Fruit fly (Drosophila melanogaster) whole organism, embryonic: Measurements from ENCODE around the gene CG33932.

Source experiments
- C15 ChIP-seq: fragments of 200-800 bp; sonication (Bioruptor generic); IDR thresholded peaks from 3 replicates; pipeline ENCODE4 v1.3.6; 2022; ENCODE audit warnings: missing biosample characterization, missing genetic modification characterization
- CG10366 ChIP-seq: fragments of 200-800 bp; sonication (Bioruptor generic); IDR thresholded peaks from 2 replicates; pipeline ENCODE4 v1.3.6; 2022; ENCODE audit warnings: missing biosample characterization, missing genetic modification characterization
- CG12659 ChIP-seq: fragments of 200-800 bp; sonication (Bioruptor generic); optimal IDR thresholded peaks from 3 replicates; lab custom pipeline; 2017; ENCODE audit warnings: mild to moderate bottlenecking, missing biosample characterization, missing genetic modification reagents, missing genetic modification characterization
- CG13775 ChIP-seq: fragments of 200-800 bp; sonication (Bioruptor generic); optimal IDR thresholded peaks from 3 replicates; lab custom pipeline; 2017; ENCODE audit warnings: missing biosample characterization, mild to moderate bottlenecking, missing genetic modification characterization
- CG14860 ChIP-seq: fragments of 200-800 bp; sonication (Bioruptor generic); IDR thresholded peaks from 3 replicates; pipeline ENCODE4 v1.3.6; 2022; ENCODE audit warnings: missing biosample characterization, missing genetic modification characterization; ENCODE audit not compliant: partially characterized antibody
- CG15601 ChIP-seq: fragments of 200-800 bp; sonication (Bioruptor generic); optimal IDR thresholded peaks from 3 replicates; lab custom pipeline; 2019; ENCODE audit warnings: missing biosample characterization, mild to moderate bottlenecking, missing genetic modification characterization, moderate library complexity
- CG15696 ChIP-seq: fragments of 200-800 bp; sonication (Bioruptor generic); optimal IDR thresholded peaks from 2 replicates; lab custom pipeline; 2019; ENCODE audit warnings: missing biosample characterization, mild to moderate bottlenecking, missing genetic modification characterization, moderate library complexity
- CG1603 ChIP-seq: fragments of 200-800 bp; sonication (Bioruptor generic); optimal IDR thresholded peaks from 2 replicates; lab custom pipeline; 2019; ENCODE audit warnings: missing biosample characterization, mild to moderate bottlenecking, missing genetic modification characterization, moderate library complexity
- CG18764 ChIP-seq: fragments of 200-800 bp; sonication (Bioruptor generic); optimal IDR thresholded peaks from 3 replicates; lab custom pipeline; 2016; ENCODE audit warnings: missing biosample characterization, missing genetic modification characterization
- CG30020 ChIP-seq: fragments of 200-800 bp; optimal IDR thresholded peaks from 2 replicates; lab custom pipeline; 2019; ENCODE audit warnings: missing biosample characterization, mild to moderate bottlenecking, missing genetic modification characterization, moderate library complexity
- CG30403 ChIP-seq: fragments of 200-800 bp; sonication (Bioruptor generic); optimal IDR thresholded peaks from 3 replicates; lab custom pipeline; 2016; ENCODE audit warnings: missing biosample characterization, missing genetic modification characterization
- CG31224 ChIP-seq: fragments of 200-800 bp; sonication (Bioruptor generic); IDR thresholded peaks from 2 replicates; pipeline ENCODE4 v1.3.6; 2022; ENCODE audit warnings: missing biosample characterization, missing genetic modification characterization
- CG4617 ChIP-seq: fragments of 200-800 bp; sonication (Bioruptor generic); optimal IDR thresholded peaks from 3 replicates; lab custom pipeline; 2016; ENCODE audit warnings: missing biosample characterization, missing genetic modification characterization, borderline replicate concordance
- CG4820 ChIP-seq: fragments of 200-800 bp; sonication (Bioruptor generic); optimal IDR thresholded peaks from 3 replicates; lab custom pipeline; 2016; ENCODE audit warnings: missing biosample characterization, missing genetic modification characterization
- CG6791 ChIP-seq: fragments of 200-800 bp; sonication (Bioruptor generic); IDR thresholded peaks from 3 replicates; pipeline ENCODE4 v1.3.6; 2022; ENCODE audit warnings: missing biosample characterization, missing genetic modification characterization; ENCODE audit not compliant: partially characterized antibody
- CG6854 ChIP-seq: fragments of 200-800 bp; sonication (Bioruptor generic); optimal IDR thresholded peaks from 3 replicates; lab custom pipeline; 2017; ENCODE audit warnings: missing biosample characterization, mild to moderate bottlenecking, missing genetic modification characterization
- CoRest ChIP-seq: fragments of 200-800 bp; sonication (Bioruptor generic); optimal IDR thresholded peaks from 3 replicates; lab custom pipeline; 2018; ENCODE audit warnings: missing biosample characterization, mild to moderate bottlenecking, missing genetic modification characterization, moderate library complexity
- Doc3 ChIP-seq: fragments of 200-800 bp; sonication (Bioruptor generic); IDR thresholded peaks from 3 replicates; pipeline ENCODE4 v1.3.6; 2022; ENCODE audit warnings: missing biosample characterization, missing genetic modification characterization; ENCODE audit not compliant: partially characterized antibody
- Elba2 ChIP-seq: fragments of 200-800 bp; sonication (Bioruptor generic); optimal IDR thresholded peaks from 3 replicates; lab custom pipeline; 2016; ENCODE audit warnings: missing biosample characterization, missing genetic modification characterization
- HLH4C ChIP-seq: fragments of 200-800 bp; sonication (Bioruptor generic); IDR thresholded peaks from 3 replicates; pipeline ENCODE4 v1.3.6; 2022; ENCODE audit warnings: missing biosample characterization, missing genetic modification characterization; ENCODE audit not compliant: partially characterized antibody
- HLH54F ChIP-seq: fragments of 200-800 bp; sonication (Bioruptor generic); optimal IDR thresholded peaks from 3 replicates; lab custom pipeline; 2016; ENCODE audit warnings: missing biosample characterization, missing genetic modification characterization
- MESR4 ChIP-seq: fragments of 200-800 bp; sonication (Bioruptor generic); optimal IDR thresholded peaks from 2 replicates; lab custom pipeline; 2018; ENCODE audit warnings: missing biosample characterization, mild to moderate bottlenecking, missing genetic modification characterization, moderate library complexity
- Med ChIP-seq: fragments of 200-800 bp; sonication (Bioruptor generic); peaks from one replicate; lab custom pipeline; 2016; ENCODE audit warnings: missing biosample characterization, missing genetic modification characterization, mild to moderate bottlenecking, inconsistent platforms, moderate library complexity
- Opbp ChIP-seq: fragments of 200-800 bp; sonication (Bioruptor generic); IDR thresholded peaks from 3 replicates; pipeline ENCODE4 v1.3.6; 2022; ENCODE audit warnings: missing biosample characterization, missing genetic modification characterization; ENCODE audit not compliant: partially characterized antibody
- Scr ChIP-seq: fragments of 200-800 bp; sonication (Bioruptor generic); IDR thresholded peaks from 2 replicates; pipeline ENCODE4 v1.3.6; 2022; ENCODE audit warnings: missing biosample characterization, missing genetic modification characterization; ENCODE audit not compliant: partially characterized antibody
- Sin3A ChIP-seq: fragments of >200 bp; optimal IDR thresholded peaks from 2 replicates; lab custom pipeline; 2018
- Xbp1 ChIP-seq: fragments of 200-800 bp; sonication (Bioruptor generic); optimal IDR thresholded peaks from 3 replicates; lab custom pipeline; 2016; ENCODE audit warnings: missing biosample characterization, mild to moderate bottlenecking, missing genetic modification characterization
- ac ChIP-seq: fragments of 200-800 bp; sonication (Bioruptor generic); optimal IDR thresholded peaks from 3 replicates; lab custom pipeline; 2017; ENCODE audit warnings: missing biosample characterization, mild to moderate bottlenecking, missing genetic modification characterization
- bbx ChIP-seq: fragments of 200-800 bp; sonication (Bioruptor generic); IDR thresholded peaks from 2 replicates; pipeline ENCODE4 v1.3.6; 2022; ENCODE audit warnings: missing biosample characterization, missing genetic modification characterization; ENCODE audit not compliant: partially characterized antibody
- bsh ChIP-seq, 2 experiments: fragments of 200-800 bp; sonication (Bioruptor generic); optimal IDR thresholded peaks; 2 replicates each; lab custom pipeline; 2017 to 2018; ENCODE audit warnings: mild to moderate bottlenecking in 2 of 2, missing biosample characterization in 2 of 2, missing genetic modification characterization in 2 of 2, moderate library complexity in 1 of 2
- btn ChIP-seq: fragments of 200-800 bp; sonication (Bioruptor generic); optimal IDR thresholded peaks from 2 replicates; lab custom pipeline; 2016; ENCODE audit warnings: missing biosample characterization, missing genetic modification characterization
- chinmo ChIP-seq: fragments of 200-800 bp; sonication (Bioruptor generic); IDR thresholded peaks from 4 replicates; pipeline ENCODE4 v1.3.6; 2022; ENCODE audit warnings: missing biosample characterization, missing genetic modification characterization; ENCODE audit not compliant: partially characterized antibody
- ci ChIP-seq: fragments of 200-800 bp; sonication (Bioruptor generic); IDR thresholded peaks from 3 replicates; pipeline ENCODE4 v1.3.6; 2022; ENCODE audit warnings: missing biosample characterization, missing genetic modification characterization
- dan ChIP-seq: fragments of 200-800 bp; sonication (Bioruptor generic); IDR thresholded peaks from 2 replicates; pipeline ENCODE4 v1.3.6; 2022; ENCODE audit warnings: missing biosample characterization, missing genetic modification characterization
- danr ChIP-seq: fragments of 200-800 bp; sonication (Bioruptor generic); IDR thresholded peaks from 2 replicates; pipeline ENCODE4 v1.3.6; 2022; ENCODE audit warnings: missing biosample characterization, missing genetic modification characterization
- dati ChIP-seq: fragments of 200-800 bp; sonication (Bioruptor generic); IDR thresholded peaks from 2 replicates; pipeline ENCODE4 v1.3.6; 2022; ENCODE audit warnings: missing biosample characterization, missing genetic modification characterization
- dmrt11E ChIP-seq: fragments of 200-800 bp; sonication (Bioruptor generic); optimal IDR thresholded peaks from 3 replicates; lab custom pipeline; 2018; ENCODE audit warnings: missing biosample characterization, mild to moderate bottlenecking, missing genetic modification characterization, moderate library complexity
- inv ChIP-seq: fragments of 200-800 bp; sonication (Bioruptor generic); IDR thresholded peaks from 2 replicates; pipeline ENCODE4 v1.3.6; 2022; ENCODE audit warnings: missing biosample characterization, missing genetic modification characterization; ENCODE audit not compliant: partially characterized antibody
- jigr1 ChIP-seq: fragments of 200-800 bp; sonication (Bioruptor generic); IDR thresholded peaks from 3 replicates; pipeline ENCODE4 v1.3.6; 2022; ENCODE audit warnings: missing biosample characterization, missing genetic modification characterization
- nmo ChIP-seq: fragments of 200-800 bp; sonication (Bioruptor generic); optimal IDR thresholded peaks from 2 replicates; lab custom pipeline; 2018; ENCODE audit warnings: missing biosample characterization, mild to moderate bottlenecking, missing genetic modification characterization, moderate library complexity
- prd ChIP-seq, 3 experiments: fragments of >200 bp in 2 of 3; fragments of 200-800 bp in 1 of 3; sonication (Bioruptor generic) in 1 of 3; optimal IDR thresholded peaks in 2 of 3; IDR thresholded peaks in 1 of 3; 2 replicates in 2 of 3; 3 replicates in 1 of 3; pipeline versions ENCODE4 v1.3.6 to Lab custom; 2017 to 2022; ENCODE audit warnings: missing biosample characterization in 1 of 3, missing genetic modification characterization in 1 of 3
- slp2 ChIP-seq: fragments of 200-800 bp; sonication (Bioruptor generic); optimal IDR thresholded peaks from 2 replicates; lab custom pipeline; 2016; ENCODE audit warnings: missing biosample characterization, missing genetic modification characterization
- tin ChIP-seq: fragments of 200-800 bp; sonication (Bioruptor generic); optimal IDR thresholded peaks from 3 replicates; lab custom pipeline; 2016; ENCODE audit warnings: missing biosample characterization, missing genetic modification characterization
- trem ChIP-seq: fragments of 200-800 bp; optimal IDR thresholded peaks from 3 replicates; lab custom pipeline; 2019; ENCODE audit warnings: missing biosample characterization, mild to moderate bottlenecking, missing genetic modification characterization, moderate library complexity
- unpg ChIP-seq: fragments of 200-800 bp; sonication (Bioruptor generic); optimal IDR thresholded peaks from 3 replicates; lab custom pipeline; 2018; ENCODE audit warnings: missing biosample characterization, mild to moderate bottlenecking, missing genetic modification characterization, moderate library complexity
- wek ChIP-seq: fragments of 200-800 bp; sonication (Bioruptor generic); optimal IDR thresholded peaks from 3 replicates; lab custom pipeline; 2018; ENCODE audit warnings: missing biosample characterization, mild to moderate bottlenecking, missing genetic modification characterization, moderate library complexity
- zen ChIP-seq: fragments of 200-800 bp; sonication (Bioruptor generic); optimal IDR thresholded peaks from 3 replicates; lab custom pipeline; 2018; ENCODE audit warnings: missing biosample characterization, mild to moderate bottlenecking, missing genetic modification characterization, moderate library complexity
- zen2 ChIP-seq: fragments of 200-800 bp; sonication (Bioruptor generic); IDR thresholded peaks from 3 replicates; pipeline ENCODE4 v1.3.6; 2022; ENCODE audit warnings: missing biosample characterization, missing genetic modification characterization; ENCODE audit not compliant: partially characterized antibody

Gene CG33932

dm6 chrX:19701611-19702010 lies 42.6 kb upstream of the CG33932 start, which contains the start of gene Tcs4 (continued):
- TF ChIP-seq bsh (GFP tag; optimal IDR thresholded peaks at IDR 0.05; lab: Kevin White, UChicago) (peak in 1 of 2 experiments; percentile 33), tin (peak; percentile 29), nmo (peak; percentile 48), trem (peak; percentile 43), CG4617 (GFP tag; lab: Kevin White, UChicago) (peak; percentile 20), CG30020 (tag; lab: Kevin White, UChicago) (peak; percentile 56), HLH4C (GFP tag; lab: Robert Waterston, UW) (peak; percentile 48; the same call in 2 of the 3 replicates), dan (GFP tag; lab: Robert Waterston, UW) (no peak), CG4820 (GFP tag; lab: Kevin White, UChicago) (no peak), CG30403 (GFP tag; lab: Kevin White, UChicago) (peak; percentile 44), ac (GFP tag; lab: Kevin White, UChicago) (no peak), chinmo (GFP tag; lab: Robert Waterston, UW) (peak; percentile 71; the same call in 2 of the 4 replicates), MESR4 (GFP tag; lab: Kevin White, UChicago) (peak; percentile 44), Med (GFP tag; lab: Kevin White, UChicago) (peak; percentile 76), wek (GFP tag; lab: Kevin White, UChicago) (no peak), CG15696 (tag; lab: Kevin White, UChicago) (peak; percentile 30), CG6791 (GFP tag; lab: Robert Waterston, UW) (peak; percentile 72; the same call in 2 of the 3 replicates), danr (GFP tag; lab: Robert Waterston, UW) (no peak), bbx (GFP tag; lab: Robert Waterston, UW) (peak; percentile 60; the same call in 1 of the 2 replicates), dati (no peak), prd (optimal IDR thresholded peaks at IDR 0.05; lab: Kevin White, UChicago) (no peak), prd (GFP tag; IDR thresholded peaks at IDR 0.05; lab: Robert Waterston, UW) (peak; percentile 26; the same call in 1 of the 3 replicates), unpg (GFP tag; lab: Kevin White, UChicago) (peak; percentile 45), ci (GFP tag; lab: Robert Waterston, UW) (peak; percentile 57; the same call in 2 of the 3 replicates), slp2 (no peak), CG18764 (GFP tag; lab: Kevin White, UChicago) (peak; percentile 99), inv (0 out of 2 replicates have a peak, but pooled peaks have one; percentile 7), CG14860 (GFP tag; lab: Robert Waterston, UW) (0 out of 3 replicates have a peak, but pooled peaks have one; percentile 22), CG13775 (GFP tag; lab: Kevin White, UChicago) (peak; percentile 22), Elba2 (peak; percentile 25), C15 (GFP tag; lab: Robert Waterston, UW) (no peak), Opbp (GFP tag; lab: Robert Waterston, UW) (peak; percentile 58; the same call in 2 of the 3 replicates), zen (tag; lab: Kevin White, UChicago) (peak; percentile 22), CG12659 (GFP tag; lab: Kevin White, UChicago) (peak; percentile 39), jigr1 (GFP tag; lab: Robert Waterston, UW) (no peak), Scr (GFP tag; lab: Robert Waterston, UW) (peak; percentile 59), CoRest (tag; lab: Kevin White, UChicago) (peak; percentile 29), btn (GFP tag; lab: Kevin White, UChicago) (no peak), CG6854 (GFP tag; lab: Kevin White, UChicago) (no peak), Xbp1 (GFP tag; lab: Kevin White, UChicago) (peak; percentile 42), CG10366 (GFP tag; lab: Robert Waterston, UW) (no peak), CG15601 (tag; lab: Kevin White, UChicago) (peak; percentile 27), zen2 (peak; percentile 60; the same call in 2 of the 3 replicates), dmrt11E (tag; lab: Kevin White, UChicago) (peak; percentile 47), Sin3A (lab: Kevin White, UChicago) (peak; percentile 12), CG31224 (GFP tag; lab: Robert Waterston, UW) (no peak), Doc3 (GFP tag; lab: Robert Waterston, UW) (0 out of 3 replicates have a peak, but pooled peaks have one; percentile 48), CG1603 (tag; lab: Kevin White, UChicago) (peak; percentile 29), HLH54F (GFP tag; lab: Kevin White, UChicago) (no peak)
